Worm (Caenorhabditis elegans) whole organism, young adult: Measurements from ENCODE around the gene F26F12.4.

ENCODE experiments used
- B0019.2 ChIP-seq: fragments of 200-800 bp; sonication (Bioruptor generic); conservative IDR thresholded peaks from 2 replicates; pipeline ENCODE4 v1.3.6; 2022; ENCODE audit warnings: missing genetic modification reagents, missing genetic modification characterization, missing compliant biosample characterization
- B0336.3 ChIP-seq: fragments of 200-800 bp; sonication (Bioruptor generic); IDR thresholded peaks from 2 replicates; pipeline ENCODE4 v1.3.6; 2022; ENCODE audit warnings: missing genetic modification characterization, missing compliant biosample characterization
- C17E4.6 ChIP-seq: fragments of 200-800 bp; sonication (Bioruptor generic); IDR thresholded peaks from 2 replicates; pipeline ENCODE4 v1.3.6; 2022; ENCODE audit warnings: missing genetic modification reagents, missing genetic modification characterization, missing compliant biosample characterization
- F10E7.11 ChIP-seq: sonication (generic microtip); optimal IDR thresholded peaks from 2 replicates; lab custom pipeline; 2017; ENCODE audit warnings: mild to moderate bottlenecking, missing genetic modification characterization, moderate library complexity, missing compliant biosample characterization
- T07F8.4 ChIP-seq: sonication (generic microtip); optimal IDR thresholded peaks from 2 replicates; lab custom pipeline; 2016; ENCODE audit warnings: mild to moderate bottlenecking, missing genetic modification characterization, moderate library complexity, missing compliant biosample characterization
- T26A5.8 ChIP-seq: sonication (generic microtip); optimal IDR thresholded peaks from 2 replicates; lab custom pipeline; 2016; ENCODE audit warnings: missing genetic modification characterization, missing compliant biosample characterization
- akir-1 ChIP-seq: fragments of 200-800 bp; sonication (Bioruptor generic); optimal IDR thresholded peaks from 2 replicates; lab custom pipeline; 2018; ENCODE audit warnings: mild to moderate bottlenecking, missing genetic modification characterization, moderate library complexity, missing compliant biosample characterization
- aptf-2 ChIP-seq: fragments of 200-800 bp; sonication (Bioruptor generic); conservative IDR thresholded peaks from 2 replicates; pipeline ENCODE4 v1.3.6; 2022; ENCODE audit warnings: missing genetic modification reagents, missing genetic modification characterization, missing compliant biosample characterization
- atf-7 ChIP-seq: sonication (generic microtip); optimal IDR thresholded peaks from 2 replicates; lab custom pipeline; 2017; ENCODE audit warnings: mild to moderate bottlenecking, missing genetic modification characterization, missing compliant biosample characterization
- athp-1 ChIP-seq: sonication (generic microtip); optimal IDR thresholded peaks from 2 replicates; lab custom pipeline; 2017; ENCODE audit warnings: mild to moderate bottlenecking, missing genetic modification characterization, missing compliant biosample characterization
- attf-6 ChIP-seq: fragments of 200-800 bp; sonication (Bioruptor generic); IDR thresholded peaks from 2 replicates; pipeline ENCODE4 v1.3.6; 2022; ENCODE audit warnings: missing genetic modification reagents, missing genetic modification characterization, missing compliant biosample characterization
- bed-1 ChIP-seq: fragments of 200-800 bp; sonication (Bioruptor generic); IDR thresholded peaks from 2 replicates; pipeline ENCODE4 v1.3.6; 2022; ENCODE audit warnings: missing genetic modification reagents, missing genetic modification characterization, missing compliant biosample characterization
- bed-2 ChIP-seq: fragments of 200-800 bp; sonication (Bioruptor generic); IDR thresholded peaks from 2 replicates; pipeline ENCODE4 v1.3.6; 2022; ENCODE audit warnings: missing genetic modification reagents, missing genetic modification characterization, missing compliant biosample characterization
- cebp-1 ChIP-seq, 2 experiments: fragments of 200-800 bp in 1 of 2; sonication (Bioruptor generic) in 1 of 2; sonication (generic microtip) in 1 of 2; IDR thresholded peaks in 1 of 2; optimal IDR thresholded peaks in 1 of 2; 2 replicates each; pipeline versions ENCODE4 v1.3.6 to Lab custom; 2017 to 2022; ENCODE audit warnings: missing compliant biosample characterization in 2 of 2, missing genetic modification characterization in 2 of 2, mild to moderate bottlenecking in 1 of 2, missing genetic modification reagents in 1 of 2, moderate library complexity in 1 of 2
- ceh-79 ChIP-seq: sonication (generic microtip); optimal IDR thresholded peaks from 2 replicates; lab custom pipeline; 2017; ENCODE audit warnings: mild to moderate bottlenecking, missing genetic modification characterization, missing compliant biosample characterization
- ceh-91 ChIP-seq: fragments of 200-800 bp; sonication (Bioruptor generic); IDR thresholded peaks from 2 replicates; pipeline ENCODE4 v1.3.6; 2022; ENCODE audit warnings: missing genetic modification reagents, missing genetic modification characterization, missing compliant biosample characterization
- chd-7 ChIP-seq: sonication (generic microtip); optimal IDR thresholded peaks from 2 replicates; lab custom pipeline; 2016; ENCODE audit warnings: mild to moderate bottlenecking, missing genetic modification characterization, moderate library complexity, missing compliant biosample characterization
- dox-1 ChIP-seq: fragments of 200-800 bp; sonication (Bioruptor generic); IDR thresholded peaks from 2 replicates; pipeline ENCODE4 v1.3.6; 2022; ENCODE audit warnings: missing genetic modification reagents, missing genetic modification characterization, missing compliant biosample characterization
- egl-18 ChIP-seq: fragments of 200-800 bp; sonication (Bioruptor generic); IDR thresholded peaks from 2 replicates; pipeline ENCODE4 v1.3.6; 2022; ENCODE audit warnings: missing genetic modification reagents, missing genetic modification characterization, missing compliant biosample characterization
- egl-44 ChIP-seq: fragments of 200-800 bp; sonication (Bioruptor generic); IDR thresholded peaks from 2 replicates; pipeline ENCODE4 v1.3.6; 2022; ENCODE audit warnings: missing genetic modification reagents, missing genetic modification characterization, missing compliant biosample characterization
- hlh-12 ChIP-seq: sonication (generic microtip); optimal IDR thresholded peaks from 2 replicates; lab custom pipeline; 2016; ENCODE audit warnings: missing genetic modification characterization, missing compliant biosample characterization
- hlh-26 ChIP-seq: fragments of 200-800 bp; sonication (Bioruptor generic); conservative IDR thresholded peaks from 2 replicates; pipeline ENCODE4 v1.3.6; 2022; ENCODE audit warnings: missing genetic modification reagents, missing genetic modification characterization, missing compliant biosample characterization
- hsf-1 ChIP-seq: fragments of 200-800 bp; sonication (Bioruptor generic); IDR thresholded peaks from 2 replicates; pipeline ENCODE4 v1.3.6; 2022; ENCODE audit warnings: missing genetic modification reagents, missing genetic modification characterization, missing compliant biosample characterization
- lin-35 ChIP-seq, 3 experiments: fragments of 150-350 bp in 2 of 3; sonication (generic microtip) in 1 of 3; optimal IDR thresholded peaks; 2 replicates each; lab custom pipeline; 2014 to 2018; ENCODE audit warnings: missing biosample characterization in 3 of 3, missing genetic modification characterization in 3 of 3, missing genetic modification reagents in 3 of 3
- lin-40 ChIP-seq: sonication (generic microtip); optimal IDR thresholded peaks from 2 replicates; lab custom pipeline; 2016; ENCODE audit warnings: missing genetic modification characterization, mild to moderate bottlenecking, missing compliant biosample characterization, missing genotype, missing genetic modification reagents
- lir-1 ChIP-seq: fragments of 200-800 bp; sonication (Bioruptor generic); conservative IDR thresholded peaks from 2 replicates; pipeline ENCODE4 v1.3.6; 2022; ENCODE audit warnings: missing genetic modification reagents, missing genetic modification characterization, missing compliant biosample characterization
- lsl-1 ChIP-seq: fragments of 200-800 bp; sonication (Bioruptor generic); optimal IDR thresholded peaks from 2 replicates; lab custom pipeline; 2018; ENCODE audit warnings: mild to moderate bottlenecking, missing genetic modification characterization, moderate library complexity, missing compliant biosample characterization
- madf-10 ChIP-seq: sonication (generic microtip); optimal IDR thresholded peaks from 2 replicates; lab custom pipeline; 2016; ENCODE audit warnings: mild to moderate bottlenecking, missing genetic modification characterization, missing compliant biosample characterization
- madf-3 ChIP-seq: fragments of 200-800 bp; sonication (Bioruptor generic); IDR thresholded peaks from 2 replicates; pipeline ENCODE4 v1.3.6; 2022; ENCODE audit warnings: missing genetic modification reagents, missing genetic modification characterization, missing compliant biosample characterization
- mxl-1 ChIP-seq: sonication (generic microtip); optimal IDR thresholded peaks from 2 replicates; lab custom pipeline; 2016; ENCODE audit warnings: missing genetic modification characterization, missing compliant biosample characterization
- nhr-27 ChIP-seq: fragments of 200-800 bp; sonication (Bioruptor generic); optimal IDR thresholded peaks from 2 replicates; lab custom pipeline; 2018; ENCODE audit warnings: mild to moderate bottlenecking, missing genetic modification characterization, moderate library complexity, missing compliant biosample characterization
- nhr-80 ChIP-seq: sonication (generic microtip); optimal IDR thresholded peaks from 2 replicates; lab custom pipeline; 2016; ENCODE audit warnings: missing genetic modification characterization, missing compliant biosample characterization
- pha-4 ChIP-seq: fragments of 150-350 bp; sonication (generic microtip); optimal IDR thresholded peaks from 2 replicates; lab custom pipeline; 2014; ENCODE audit warnings: missing biosample characterization, missing genetic modification reagents, missing genetic modification characterization
- snpc-1.1 ChIP-seq: sonication (generic microtip); optimal IDR thresholded peaks from 2 replicates; lab custom pipeline; 2017; ENCODE audit warnings: missing genetic modification characterization, mild to moderate bottlenecking, missing compliant biosample characterization, antibody characterized with exemption, moderate library complexity, missing genotype, missing genetic modification reagents; ENCODE audit not compliant: insufficient read depth
- snpc-4 ChIP-seq, 5 experiments: fragments of 150-350 bp in 1 of 5; sonication (generic microtip) in 4 of 5; optimal IDR thresholded peaks; 2 replicates each; lab custom pipeline; 2014 to 2018; ENCODE audit warnings: missing genetic modification characterization in 5 of 5, missing biosample characterization in 3 of 5, antibody characterized with exemption in 2 of 5, mild to moderate bottlenecking in 2 of 5, missing compliant biosample characterization in 2 of 5, missing genotype in 2 of 5, moderate library complexity in 2 of 5, missing genetic modification reagents in 1 of 5
- tbp1 ChIP-seq: fragments of 200-800 bp; sonication (Bioruptor generic); optimal IDR thresholded peaks from 2 replicates; lab custom pipeline; 2018; ENCODE audit warnings: mild to moderate bottlenecking, missing genetic modification characterization, missing compliant biosample characterization
- xnd-1 ChIP-seq: sonication (generic microtip); optimal IDR thresholded peaks from 2 replicates; lab custom pipeline; 2016; ENCODE audit warnings: missing genotype, missing genetic modification reagents, missing genetic modification characterization, missing compliant biosample characterization
- ztf-18 ChIP-seq: sonication (generic microtip); optimal IDR thresholded peaks from 2 replicates; lab custom pipeline; 2016; ENCODE audit warnings: missing genotype, mild to moderate bottlenecking, missing genetic modification characterization, missing compliant biosample characterization
- ztf-22 ChIP-seq: fragments of 200-800 bp; sonication (Bioruptor generic); optimal IDR thresholded peaks from 2 replicates; lab custom pipeline; 2018; ENCODE audit warnings: mild to moderate bottlenecking, missing genetic modification characterization, moderate library complexity, missing compliant biosample characterization
- ztf-6 ChIP-seq: fragments of 200-800 bp; sonication (Bioruptor generic); IDR thresholded peaks from 2 replicates; pipeline ENCODE4 v1.3.6; 2022; ENCODE audit warnings: missing genetic modification reagents, missing genetic modification characterization, missing compliant biosample characterization

F26F12.4 gene

DNA sequence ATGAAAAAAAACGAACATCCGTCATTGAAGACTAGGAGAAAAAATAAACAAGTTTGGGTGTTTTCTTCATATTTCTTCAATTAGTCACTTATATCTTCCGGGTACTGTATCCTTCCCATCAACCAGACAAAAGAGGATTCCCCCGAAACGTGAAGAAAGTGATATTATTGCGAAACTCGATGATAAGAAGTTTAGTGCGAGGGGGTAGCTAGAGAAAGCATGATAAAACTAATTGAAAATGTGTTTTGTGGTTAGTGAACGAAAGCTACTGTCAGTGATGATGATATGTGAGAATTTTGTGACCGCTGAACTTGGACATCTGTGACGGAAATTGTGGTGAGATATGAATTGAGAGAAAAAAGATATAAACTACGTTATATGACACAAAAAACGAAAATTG is 46.2 kb downstream of the F26F12.4 start (continued):
- peak; percentile 70 for TF ChIP-seq lin-40 (tag; lab: Kevin White, UChicago)

DNA sequence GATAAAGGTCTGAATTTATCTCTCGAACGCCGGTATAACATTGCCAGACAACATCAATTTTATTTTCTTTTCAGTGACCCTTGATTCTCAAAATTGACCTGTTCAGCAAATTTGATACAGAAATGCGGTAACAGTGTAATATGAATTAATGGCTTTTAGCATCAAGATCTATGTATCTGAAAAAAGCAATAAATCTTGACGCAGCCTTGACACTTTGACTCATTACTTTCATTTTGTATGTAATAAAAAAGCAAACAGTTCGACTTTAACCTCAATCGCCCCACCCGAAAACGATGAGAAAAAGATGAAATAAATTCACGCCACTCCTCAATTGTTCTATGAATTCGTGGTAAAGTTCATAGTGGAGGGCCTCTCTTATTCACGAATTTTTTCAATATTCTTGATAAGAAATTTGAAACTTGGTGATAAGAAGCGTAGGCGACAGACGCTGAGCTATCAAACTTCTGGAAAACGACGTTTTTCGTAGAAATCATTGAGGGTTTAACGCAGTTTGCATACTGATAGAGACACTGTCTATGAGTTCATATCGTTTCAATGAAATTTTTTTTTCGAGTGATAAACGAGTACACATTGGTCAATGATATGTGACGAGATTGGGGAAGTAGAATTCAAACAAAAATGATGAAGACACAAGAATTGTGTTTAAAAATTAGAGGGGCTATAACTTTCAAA is 47.5 kb downstream of the F26F12.4 start:
- TF ChIP-seq nhr-80 (tag; lab: Kevin White, UChicago) (peak; percentile 93), B0336.3 (GFP tag; lab: Robert Waterston, UW) (no peak), hsf-1 (GFP tag; lab: Robert Waterston, UW) (no peak), egl-18 (GFP tag; lab: Robert Waterston, UW) (no peak), ztf-22 (GFP tag; lab: Kevin White, UChicago) (no peak), snpc-4 (GFP tag; optimal IDR thresholded peaks at IDR 0.05; lab: Kevin White, UChicago) (no peak), snpc-4 (tag; optimal IDR thresholded peaks at IDR 0.05; lab: Kevin White, UChicago) (no peak), B0019.2 (GFP tag; lab: Robert Waterston, UW) (no peak), madf-10 (no peak), atf-7 (tag; lab: Kevin White, UChicago) (peak; percentile 56), C17E4.6 (no peak), bed-1 (GFP tag; lab: Robert Waterston, UW) (no peak)

DNA sequence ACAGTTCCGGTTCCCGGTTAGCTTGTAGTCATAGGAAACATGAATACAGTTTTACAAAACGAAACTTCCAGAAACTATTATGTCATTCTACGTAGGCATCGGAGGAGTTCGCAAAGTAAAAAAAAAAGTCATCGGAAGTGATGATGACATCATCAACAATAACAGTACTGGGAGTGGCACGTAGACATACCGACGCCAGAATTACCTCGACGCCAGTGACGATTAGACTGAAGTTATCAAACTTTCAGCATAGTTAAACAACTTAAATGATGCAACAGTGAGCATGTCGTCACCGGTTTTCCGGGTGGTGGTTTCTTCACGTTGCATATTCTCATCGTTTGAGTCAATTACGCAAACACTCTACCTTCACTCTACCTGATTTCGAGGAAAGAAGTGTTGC is 48.7 kb downstream of the F26F12.4 start:
- TF ChIP-seq akir-1 (GFP tag; lab: Kevin White, UChicago) (no peak), lin-35 (GFP tag; optimal IDR thresholded peaks at IDR 0.05; lab: Kevin White, UChicago) (no peak), T26A5.8 (tag; lab: Kevin White, UChicago) (no peak), hlh-26 (no peak), athp-1 (tag; lab: Kevin White, UChicago) (no peak), ztf-6 (GFP tag; lab: Robert Waterston, UW) (no peak)

DNA sequence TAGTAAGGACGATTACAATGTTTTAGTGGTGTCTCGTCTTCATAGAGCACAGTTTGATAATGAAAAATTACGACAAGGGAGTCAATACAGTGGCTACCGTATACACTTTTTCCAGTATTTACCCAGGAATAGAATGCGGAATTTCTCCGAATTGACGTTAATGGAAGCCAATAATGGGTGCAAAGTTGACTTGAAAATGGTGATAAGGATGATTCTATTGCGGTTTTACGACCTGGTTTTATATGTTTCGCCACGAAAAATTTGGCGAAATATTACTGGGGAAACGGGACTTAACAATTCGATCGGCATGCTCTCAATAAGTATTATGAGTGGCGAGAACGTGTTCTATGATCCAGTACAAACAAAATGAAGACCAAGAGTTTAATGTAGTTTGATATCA is 49.2 kb downstream of the F26F12.4 start:
- no peak for TF ChIP-seq lin-35 (GFP tag; optimal IDR thresholded peaks at IDR 0.05; lab: Kevin White, UChicago)
- peak; percentile 6; the same call in 1 of the 2 replicates for TF ChIP-seq dox-1 (GFP tag; lab: Robert Waterston, UW)
- TF ChIP-seq nhr-80 (tag; lab: Kevin White, UChicago): peak; percentile 66
- TF ChIP-seq ceh-91 (GFP tag; lab: Robert Waterston, UW): no peak

DNA sequence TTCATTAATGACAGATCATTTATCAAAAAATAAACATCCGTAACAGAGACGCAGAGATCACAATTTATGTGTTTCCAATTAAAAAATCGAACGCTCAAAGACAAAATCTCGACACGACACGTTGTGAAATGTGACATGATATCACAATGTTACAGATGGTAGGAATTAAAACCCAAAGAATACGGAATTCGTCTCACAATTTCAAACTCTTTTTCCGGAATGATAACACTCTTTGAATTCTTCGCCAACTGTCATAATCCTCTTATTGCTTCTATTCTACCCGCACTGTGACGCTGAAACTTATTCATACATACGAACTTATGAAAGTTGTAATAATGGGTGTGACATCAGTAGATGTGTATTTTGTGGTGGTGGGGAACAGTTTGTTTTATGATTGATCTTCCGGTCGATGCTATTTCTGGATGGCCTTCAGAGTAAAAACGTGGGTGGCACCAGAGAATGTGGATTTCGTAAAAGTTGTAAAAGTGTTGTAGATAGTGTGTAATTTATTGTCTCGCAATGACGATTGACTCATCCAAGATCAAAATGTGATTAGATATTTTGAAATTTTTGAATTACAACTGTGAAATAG is 52.6 kb downstream of the F26F12.4 start:
- TF ChIP-seq ceh-79 (tag; lab: Kevin White, UChicago) (no peak), xnd-1 (no peak), F10E7.11 (tag; lab: Kevin White, UChicago) (no peak), pha-4 (tag; lab: Kevin White, UChicago) (no peak), lir-1 (no peak), nhr-80 (tag; lab: Kevin White, UChicago) (peak; percentile 75), tbp1 (GFP tag; lab: Kevin White, UChicago) (no peak), aptf-2 (GFP tag; lab: Robert Waterston, UW) (no peak), cebp-1 (GFP tag; IDR thresholded peaks at IDR 0.05; lab: Robert Waterston, UW) (no peak), cebp-1 (tag; optimal IDR thresholded peaks at IDR 0.05; lab: Kevin White, UChicago) (peak; percentile 52), T07F8.4 (tag; lab: Kevin White, UChicago) (no peak), lsl-1 (no peak), egl-44 (no peak), bed-2 (GFP tag; lab: Robert Waterston, UW) (no peak), snpc-1.1 (tag; lab: Kevin White, UChicago) (no peak), chd-7 (no peak), ztf-18 (no peak), nhr-27 (tag; lab: Kevin White, UChicago) (no peak), madf-3 (GFP tag; lab: Robert Waterston, UW) (no peak), attf-6 (GFP tag; lab: Robert Waterston, UW) (no peak), hlh-12 (tag; lab: Kevin White, UChicago) (no peak), mxl-1 (tag; lab: Kevin White, UChicago) (no peak)
